Fruit fly (Drosophila melanogaster): ENCODE data around the gene CG14102.

The CG14102 gene

dm6 chr3L:19818701-19819100 lies 17.6 kb upstream of the CG14102 start:
- no peak for TF ChIP-seq Hnf4 (GFP tag; optimal IDR thresholded peaks at IDR 0.05)
- TF ChIP-seq fru (GFP tag; optimal IDR thresholded peaks at IDR 0.05), result no peak
- TF ChIP-seq CrebA (GFP tag; optimal IDR thresholded peaks at IDR 0.05; ENCODE audit: borderline replicate concordance), result no peak
- TF ChIP-seq pan (optimal IDR thresholded peaks at IDR 0.05), result no peak
- TF ChIP-seq N (GFP tag; optimal IDR thresholded peaks at IDR 0.05), result no peak
- TF ChIP-seq CG32264 (GFP tag; optimal IDR thresholded peaks at IDR 0.05), result no peak
- no peak for TF ChIP-seq GATAd (GFP tag; optimal IDR thresholded peaks at IDR 0.05)

DNA sequence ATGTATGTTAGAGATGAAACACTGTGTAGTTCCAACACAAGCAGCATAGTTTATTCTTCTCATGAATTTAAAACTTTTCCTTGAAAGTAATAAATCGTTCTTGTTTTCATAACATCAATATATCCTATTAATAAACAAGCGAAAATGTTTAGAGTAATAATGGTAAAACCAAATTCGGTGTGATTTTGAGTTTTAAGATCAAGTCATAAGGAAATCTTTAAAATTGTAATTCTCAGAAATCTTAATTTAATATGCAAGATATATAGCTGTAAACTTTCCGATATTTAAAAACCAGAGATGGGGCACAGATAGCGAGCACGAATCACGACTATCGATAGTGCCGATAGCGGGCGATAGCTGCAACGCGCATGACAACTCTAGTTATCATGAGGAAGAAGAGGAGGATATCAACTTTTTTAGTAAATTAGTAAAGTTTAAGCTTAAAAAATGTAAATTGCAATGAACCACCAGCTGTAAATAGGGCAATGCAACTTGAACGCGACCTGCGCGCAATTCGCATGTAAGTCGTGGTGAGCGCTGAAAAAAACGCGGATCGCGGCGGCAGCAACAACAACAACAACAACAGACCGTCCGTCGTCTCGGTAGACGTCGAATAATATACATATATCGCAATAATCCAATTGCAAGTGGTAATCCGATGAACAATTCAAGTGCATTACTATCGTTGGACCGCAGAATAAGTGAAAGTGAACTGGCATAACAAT lies 16.9 kb upstream of the CG14102 start, which contains the start of the genes Fibp and Deaf1:
Fibp (minus strand) TSS at position 161 of the 725 bp plus-strand sequence.
Deaf1 (plus strand) TSS at position 368 of the 725 bp plus-strand sequence.
- no peak for TF ChIP-seq dl (GFP tag; optimal IDR thresholded peaks at IDR 0.05; ENCODE audit: insufficient read depth in 1 of 2, partially characterized antibody in 2 of 2)
- TF ChIP-seq brk (GFP tag; optimal IDR thresholded peaks at IDR 0.05), result no peak
- peak; percentile 83 for TF ChIP-seq h (GFP tag; optimal IDR thresholded peaks at IDR 0.05)
- TF ChIP-seq Mio (GFP tag; optimal IDR thresholded peaks at IDR 0.05), result peak; percentile 8
- TF ChIP-seq Dif (GFP tag; optimal IDR thresholded peaks at IDR 0.05; ENCODE audit: partially characterized antibody), result no peak
- peak; percentile 79 for TF ChIP-seq rgr (GFP tag; optimal IDR thresholded peaks at IDR 0.05)
- TF ChIP-seq foxo (GFP tag; optimal IDR thresholded peaks at IDR 0.05), result peak in 1 of 2 experiments; percentile 84
- peak; percentile 90 for TF ChIP-seq woc (GFP tag; optimal IDR thresholded peaks at IDR 0.05)
- TF ChIP-seq HLH106 (tag; optimal IDR thresholded peaks at IDR 0.05), result peak; percentile 82
- no peak for TF ChIP-seq dmrt93B (GFP tag; optimal IDR thresholded peaks at IDR 0.05)
- peak; percentile 76 for TF ChIP-seq ey (GFP tag; optimal IDR thresholded peaks at IDR 0.05)
- no peak for TF ChIP-seq jim (GFP tag; optimal IDR thresholded peaks at IDR 0.05)
- TF ChIP-seq CG9705 (GFP tag; optimal IDR thresholded peaks at IDR 0.05), result peak; percentile 59
- TF ChIP-seq Hr83 (GFP tag; optimal IDR thresholded peaks at IDR 0.05; ENCODE audit: poor library complexity, severe bottlenecking), result peak; percentile 67
- TF ChIP-seq Sp1 (GFP tag; optimal IDR thresholded peaks at IDR 0.05), result peak; percentile 78
- peak; percentile 85 for TF ChIP-seq Hnf4 (GFP tag; optimal IDR thresholded peaks at IDR 0.05)
- TF ChIP-seq Myc (optimal IDR thresholded peaks at IDR 0.05), result no peak
- TF ChIP-seq dsf (GFP tag; optimal IDR thresholded peaks at IDR 0.05; ENCODE audit: borderline replicate concordance), result peak; percentile 50
- no peak for TF ChIP-seq tai (GFP tag; optimal IDR thresholded peaks at IDR 0.05)
- TF ChIP-seq N (GFP tag; optimal IDR thresholded peaks at IDR 0.05), result no peak
- no peak for TF ChIP-seq Dfd (GFP tag; optimal IDR thresholded peaks at IDR 0.05)
- no peak for TF ChIP-seq pan (optimal IDR thresholded peaks at IDR 0.05)
- peak; percentile 82 for TF ChIP-seq GATAd (GFP tag; optimal IDR thresholded peaks at IDR 0.05)
- TF ChIP-seq lola (GFP tag; optimal IDR thresholded peaks at IDR 0.05), result no peak
- peak; percentile 33 for TF ChIP-seq CG32264 (GFP tag; optimal IDR thresholded peaks at IDR 0.05)
- TF ChIP-seq OdsH (GFP tag; optimal IDR thresholded peaks at IDR 0.05), result peak; percentile 78
- no peak for TF ChIP-seq usp (GFP tag; optimal IDR thresholded peaks at IDR 0.05)
- peak; percentile 81 for TF ChIP-seq br (GFP tag; optimal IDR thresholded peaks at IDR 0.05)
- TF ChIP-seq Vsx2 (GFP tag; optimal IDR thresholded peaks at IDR 0.05; ENCODE audit: partially characterized antibody), result no peak
- no peak for TF ChIP-seq Rel (GFP tag; optimal IDR thresholded peaks at IDR 0.05)
- no peak for TF ChIP-seq Rel (tag; optimal IDR thresholded peaks at IDR 0.05)
- TF ChIP-seq CrebA (GFP tag; optimal IDR thresholded peaks at IDR 0.05; ENCODE audit: borderline replicate concordance), result no peak
- TF ChIP-seq sage (GFP tag; optimal IDR thresholded peaks at IDR 0.05), result no peak
- no peak for TF ChIP-seq Abd-B (GFP tag; optimal IDR thresholded peaks at IDR 0.05)
- peak; percentile 82 for TF ChIP-seq fru (GFP tag; optimal IDR thresholded peaks at IDR 0.05)
- peak; percentile 88 for TF ChIP-seq Jra (GFP tag; optimal IDR thresholded peaks at IDR 0.05)
- peak; percentile 74 for TF ChIP-seq sv (GFP tag; optimal IDR thresholded peaks at IDR 0.05)
- peak; percentile 69 for TF ChIP-seq psq (GFP tag; optimal IDR thresholded peaks at IDR 0.05)
- TF ChIP-seq Hr78 (GFP tag; optimal IDR thresholded peaks at IDR 0.05), result no peak
